Worm (Caenorhabditis elegans): Measurements from ENCODE around the gene rfk-1.

rfk-1 gene

DNA sequence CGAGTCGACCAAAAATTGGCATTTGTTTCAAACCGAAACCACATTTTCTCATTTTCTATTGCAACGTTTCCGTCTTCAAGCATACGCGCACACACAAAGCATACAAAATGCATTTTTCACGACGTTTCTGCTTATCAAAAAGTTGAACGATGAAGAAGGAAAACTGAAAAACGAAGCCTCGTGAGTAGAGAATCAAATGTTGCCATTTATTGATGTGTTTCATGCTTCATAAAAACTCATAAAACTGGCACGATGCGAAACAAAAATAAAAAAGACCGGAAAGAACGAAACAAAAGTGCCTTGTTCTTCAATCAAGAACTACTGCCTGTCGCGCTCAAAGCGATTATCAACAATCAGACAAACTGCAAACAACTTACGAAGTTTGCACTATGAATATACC is 11.2 kb upstream of the rfk-1 start:
- TF ChIP-seq W03F9.2 (tag; optimal IDR thresholded peaks at IDR 0.05) = no peak
- no peak for TF ChIP-seq him-1 (tag; optimal IDR thresholded peaks at IDR 0.05)
- no peak for TF ChIP-seq dao-5 (tag; optimal IDR thresholded peaks at IDR 0.05)

DNA sequence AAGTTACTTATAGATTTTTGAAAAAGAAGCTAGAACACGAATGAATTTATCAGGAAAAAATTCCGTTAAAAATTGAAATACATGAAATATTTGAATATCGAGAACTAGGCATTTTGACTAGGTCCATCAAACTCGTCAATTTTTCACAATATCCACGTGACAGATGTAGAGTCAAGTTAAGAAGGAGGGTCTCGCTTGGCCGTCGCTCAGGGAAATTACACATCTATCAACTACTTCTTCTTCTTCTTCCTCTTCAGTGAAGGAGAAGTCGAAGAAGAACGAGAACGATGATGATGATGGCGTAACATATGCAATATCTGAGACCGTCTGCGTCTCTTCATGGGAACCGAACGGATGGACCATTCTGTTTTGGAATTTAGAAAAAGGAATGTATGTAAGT is 10.6 kb upstream of the rfk-1 start:
- TF ChIP-seq dao-5 (tag; optimal IDR thresholded peaks at IDR 0.05) (no peak), W03F9.2 (tag; optimal IDR thresholded peaks at IDR 0.05) (no peak), him-1 (tag; optimal IDR thresholded peaks at IDR 0.05) (no peak)

DNA sequence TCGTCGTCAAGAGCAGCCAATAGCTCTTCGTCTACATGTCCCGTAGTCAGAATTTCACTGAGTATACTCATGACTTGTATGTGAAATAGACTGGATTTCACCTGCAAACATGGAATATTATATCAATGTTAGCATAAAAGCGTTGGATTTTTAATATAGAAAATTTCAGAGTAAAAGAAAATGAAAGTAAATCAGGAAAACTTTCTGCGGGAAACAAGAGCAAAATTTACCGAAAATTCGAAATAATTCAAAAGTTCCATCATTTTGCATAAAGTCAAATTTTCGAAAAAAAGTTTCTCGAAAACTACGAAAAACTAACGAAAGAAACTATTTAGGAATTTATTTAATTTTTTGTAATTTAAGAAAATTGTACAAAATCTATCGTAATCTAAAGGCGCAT is 8.5 kb upstream of the rfk-1 start, which contains the start of gene F13B12.6:
TSS of gene F13B12.6 (minus strand) at position 101 of the 400 bp plus-strand sequence.
- TF ChIP-seq W03F9.2 (tag; optimal IDR thresholded peaks at IDR 0.05) = no peak
- TF ChIP-seq dao-5 (tag; optimal IDR thresholded peaks at IDR 0.05) = no peak
- TF ChIP-seq him-1 (tag; optimal IDR thresholded peaks at IDR 0.05) = no peak

DNA sequence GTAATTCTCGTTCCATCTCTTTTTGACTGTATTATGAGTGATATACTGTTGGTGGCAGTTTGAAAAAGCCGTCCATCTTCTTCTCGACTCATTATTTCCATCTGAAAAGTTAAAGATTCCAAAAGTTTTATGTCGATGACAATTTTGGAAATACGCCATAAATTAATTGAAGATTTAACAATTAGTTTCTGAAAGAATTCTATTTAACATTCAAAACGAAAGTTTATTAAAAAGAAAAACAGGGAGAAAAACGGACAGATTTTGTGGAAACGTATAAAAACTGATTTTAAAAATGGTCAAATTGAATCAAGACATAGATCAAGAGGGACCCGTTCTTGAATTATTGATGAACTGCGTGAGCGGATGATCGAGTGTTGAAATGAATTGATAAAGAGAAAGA is 4.6 kb upstream of the rfk-1 start, which contains the start of gene R10H10.7:
TSS of gene R10H10.7 (minus strand) at position 101 of the 400 bp plus-strand sequence.
- TF ChIP-seq dao-5 (tag; optimal IDR thresholded peaks at IDR 0.05) = no peak
- TF ChIP-seq him-1 (tag; optimal IDR thresholded peaks at IDR 0.05) = no peak
- no peak for TF ChIP-seq W03F9.2 (tag; optimal IDR thresholded peaks at IDR 0.05)

ce11 chrIV:10403193-10404058 is 5.9 kb downstream of the rfk-1 start, which contains the start of gene gpa-7:
TSS of gene gpa-7 (plus strand) at chrIV:10404008.
- TF ChIP-seq W03F9.2 (tag; optimal IDR thresholded peaks at IDR 0.05) (no peak), him-1 (tag; optimal IDR thresholded peaks at IDR 0.05) (peak; percentile 80)

DNA sequence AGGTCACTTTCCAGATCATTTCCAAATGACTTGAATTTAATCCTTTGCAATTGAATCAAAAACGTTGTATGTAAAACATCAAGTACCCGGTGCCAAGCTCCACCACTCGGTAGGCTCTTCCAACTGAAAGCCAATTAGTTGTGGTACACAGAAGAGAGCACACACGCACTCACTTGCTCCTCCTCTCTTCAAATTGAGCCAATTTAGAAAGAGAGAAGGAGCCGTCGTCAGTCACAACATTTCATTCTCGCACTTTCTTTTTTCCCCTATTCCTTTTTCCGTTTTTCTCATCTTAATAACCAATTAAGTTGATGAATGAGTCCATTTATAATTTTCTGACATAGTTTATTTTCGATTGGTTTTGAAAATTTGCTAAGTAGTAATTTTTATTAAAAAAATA is 11.0 kb downstream of the rfk-1 start:
- TF ChIP-seq dao-5 (tag; optimal IDR thresholded peaks at IDR 0.05) (no peak), W03F9.2 (tag; optimal IDR thresholded peaks at IDR 0.05) (no peak), him-1 (tag; optimal IDR thresholded peaks at IDR 0.05) (no peak)

DNA sequence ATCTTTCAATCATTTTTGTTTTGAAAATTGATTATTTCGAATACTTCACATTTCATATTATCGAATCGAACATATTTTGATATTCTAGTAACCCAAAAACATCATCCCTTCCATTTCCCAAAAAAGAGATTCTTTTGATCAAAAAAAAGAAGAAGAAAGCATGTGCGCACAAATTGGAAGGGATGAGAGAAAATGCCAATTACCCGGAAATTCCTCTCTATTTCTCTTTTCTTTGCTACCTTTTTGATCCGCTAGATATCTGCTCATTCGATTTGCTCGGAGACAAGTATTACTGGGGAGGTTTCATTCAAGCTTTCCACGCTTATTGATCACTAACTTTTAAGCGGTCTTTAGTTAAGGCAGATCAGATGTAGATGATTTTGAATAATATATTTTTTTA is 12.4 kb downstream of the rfk-1 start:
- no peak for TF ChIP-seq dao-5 (tag; optimal IDR thresholded peaks at IDR 0.05)
- peak; percentile 1 for TF ChIP-seq him-1 (tag; optimal IDR thresholded peaks at IDR 0.05)
- no peak for TF ChIP-seq W03F9.2 (tag; optimal IDR thresholded peaks at IDR 0.05)

ce11 chrIV:10394858-10395257 is 14.4 kb downstream of the rfk-1 start, which contains the start of gene R10H10.4:
TSS of gene R10H10.4 (minus strand) at chrIV:10394958.
- no peak for TF ChIP-seq dao-5 (tag; optimal IDR thresholded peaks at IDR 0.05)
- TF ChIP-seq him-1 (tag; optimal IDR thresholded peaks at IDR 0.05) = no peak
- TF ChIP-seq W03F9.2 (tag; optimal IDR thresholded peaks at IDR 0.05) = no peak

- TF ChIP-seq dao-5 (tag; optimal IDR thresholded peaks at IDR 0.05) = no peak
- no peak for TF ChIP-seq W03F9.2 (tag; optimal IDR thresholded peaks at IDR 0.05)
- no peak for TF ChIP-seq him-1 (tag; optimal IDR thresholded peaks at IDR 0.05)
Observed at ce11 chrIV:10391827-10392226, 17.4 kb downstream of the rfk-1 start, which contains the start of gene spe-26. TSS of gene spe-26 (minus strand) at chrIV:10391927.

DNA sequence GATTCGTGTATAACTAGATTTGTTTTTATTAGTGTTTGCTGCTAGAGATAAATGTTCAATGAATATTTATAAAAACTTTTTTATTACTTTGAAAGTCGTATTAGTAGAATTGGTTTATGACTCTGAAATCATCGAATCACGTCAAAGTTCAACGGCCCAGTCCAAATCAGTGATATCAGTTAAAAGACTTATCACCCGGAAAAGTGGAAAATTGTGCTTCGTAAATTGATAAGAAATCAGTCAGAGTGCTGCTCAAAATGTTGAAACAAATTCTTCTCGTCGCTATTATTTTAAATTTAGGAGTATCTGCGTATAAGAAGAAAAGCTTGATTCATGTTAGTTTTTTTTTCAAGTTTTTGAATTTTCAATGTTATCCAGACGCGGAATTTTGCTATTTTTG is 21.0 kb downstream of the rfk-1 start, which contains the start of gene R10H10.3:
TSS of gene R10H10.3 (plus strand) at position 243 of the 400 bp plus-strand sequence.
- no peak for TF ChIP-seq him-1 (tag; optimal IDR thresholded peaks at IDR 0.05)
- no peak for TF ChIP-seq W03F9.2 (tag; optimal IDR thresholded peaks at IDR 0.05)
- no peak for TF ChIP-seq dao-5 (tag; optimal IDR thresholded peaks at IDR 0.05)

DNA sequence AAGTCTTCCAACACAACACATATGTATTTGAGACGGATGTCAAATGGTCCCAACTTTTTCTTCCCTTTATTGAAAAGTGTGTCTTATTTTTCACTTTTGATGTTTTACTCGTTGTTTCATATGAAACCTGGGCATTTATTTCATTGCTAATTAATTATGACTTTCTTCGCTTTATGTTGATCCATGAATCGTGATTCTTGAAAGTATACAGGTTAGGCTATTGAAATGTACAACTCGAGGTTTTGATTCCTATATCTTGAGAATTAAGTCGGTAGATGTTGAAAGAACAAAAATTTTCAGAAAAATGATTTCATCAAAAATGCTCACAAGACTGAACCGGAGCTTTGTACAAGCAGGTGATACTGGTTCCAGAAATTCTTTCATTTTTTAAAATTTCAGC is 22.2 kb downstream of the rfk-1 start, which contains the start of gene nfu-1:
TSS of gene nfu-1 (plus strand) at position 301 of the 400 bp plus-strand sequence.
- no peak for TF ChIP-seq W03F9.2 (tag; optimal IDR thresholded peaks at IDR 0.05)
- TF ChIP-seq dao-5 (tag; optimal IDR thresholded peaks at IDR 0.05) = no peak
- TF ChIP-seq him-1 (tag; optimal IDR thresholded peaks at IDR 0.05) = no peak

- TF ChIP-seq W03F9.2 (tag; optimal IDR thresholded peaks at IDR 0.05) (no peak), dao-5 (tag; optimal IDR thresholded peaks at IDR 0.05) (no peak), him-1 (tag; optimal IDR thresholded peaks at IDR 0.05) (no peak)
Observed at ce11 chrIV:10382894-10383293, 26.4 kb downstream of the rfk-1 start.

DNA sequence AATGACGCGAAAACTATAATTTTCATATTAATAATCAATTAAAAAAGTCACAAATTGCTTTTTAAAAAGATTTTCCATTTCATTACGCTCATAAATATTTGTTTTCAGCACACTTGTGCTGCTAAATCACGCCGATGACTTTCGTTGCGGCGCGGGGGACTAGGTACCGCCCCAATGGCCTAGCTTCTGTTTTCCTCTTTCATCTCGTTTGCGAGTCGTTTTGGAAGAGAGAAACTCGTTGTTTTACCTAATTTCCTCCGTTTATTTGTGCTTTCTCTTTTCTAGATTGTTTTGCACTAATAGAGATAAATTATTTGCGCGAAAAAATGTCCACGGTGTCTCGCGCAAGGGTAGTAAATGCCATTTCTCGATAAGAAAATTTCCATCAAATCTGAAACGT is 28.2 kb downstream of the rfk-1 start:
- TF ChIP-seq W03F9.2 (tag; optimal IDR thresholded peaks at IDR 0.05) = no peak
- TF ChIP-seq him-1 (tag; optimal IDR thresholded peaks at IDR 0.05) = no peak
- TF ChIP-seq dao-5 (tag; optimal IDR thresholded peaks at IDR 0.05) = no peak

DNA sequence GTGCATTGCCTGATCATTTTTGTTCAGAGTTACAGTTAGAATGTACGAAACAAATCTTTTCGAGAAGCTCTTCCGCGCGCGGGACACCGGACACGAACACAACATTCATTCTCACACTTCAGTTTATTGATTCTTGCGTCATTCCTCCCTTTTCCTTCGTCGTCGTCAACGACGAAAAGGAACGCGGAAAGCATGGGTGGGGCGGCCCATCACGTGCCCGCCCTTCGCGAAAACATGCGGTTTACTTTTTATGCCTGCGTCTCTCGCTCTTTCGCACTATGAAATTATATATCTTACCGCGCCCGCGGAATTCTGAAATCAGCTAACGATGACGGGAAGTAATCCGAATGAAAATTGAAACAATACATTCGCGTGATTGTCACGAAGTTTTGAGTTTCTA is 28.7 kb downstream of the rfk-1 start:
- no peak for TF ChIP-seq him-1 (tag; optimal IDR thresholded peaks at IDR 0.05)

Data from whole organism, L4/young adult.